Fruit fly (Drosophila melanogaster) whole organism, embryonic: ENCODE results near the gene CG5273.
A peak's percentile ranks its signal among the peaks of the same experiment; 100 is the strongest.

Source experiments
- ATbp ChIP-seq: fragments of 200-800 bp; sonication (Bioruptor generic); optimal IDR thresholded peaks from 2 replicates; lab custom pipeline; 2017; ENCODE audit warnings: missing biosample characterization, mild to moderate bottlenecking, missing genetic modification characterization, missing genetic modification reagents
- Awh ChIP-seq: fragments of 200-800 bp; sonication (Bioruptor generic); IDR thresholded peaks from 2 replicates; pipeline ENCODE4, ENCODE4 v1.3.6; 2022; ENCODE audit warnings: missing biosample characterization, missing genetic modification characterization
- CG10959 ChIP-seq: fragments of 200-800 bp; sonication (Bioruptor generic); IDR thresholded peaks from 2 replicates; pipeline ENCODE4 v1.3.6; 2022; ENCODE audit warnings: missing biosample characterization, missing genetic modification characterization
- CG12769 ChIP-seq: fragments of 200-800 bp; sonication (Bioruptor generic); optimal IDR thresholded peaks from 2 replicates; lab custom pipeline; 2019; ENCODE audit warnings: missing biosample characterization, mild to moderate bottlenecking, missing genetic modification characterization, moderate library complexity
- CG13624 ChIP-seq: fragments of 200-800 bp; sonication (Bioruptor generic); optimal IDR thresholded peaks from 2 replicates; lab custom pipeline; 2016; ENCODE audit warnings: missing biosample characterization, missing genetic modification characterization
- CG14014 ChIP-seq: fragments of 200-800 bp; sonication (Bioruptor generic); IDR thresholded peaks from 2 replicates; pipeline ENCODE4 v1.3.6; 2022; ENCODE audit warnings: missing biosample characterization, missing genetic modification characterization
- CG15601 ChIP-seq: fragments of 200-800 bp; sonication (Bioruptor generic); optimal IDR thresholded peaks from 3 replicates; lab custom pipeline; 2019; ENCODE audit warnings: missing biosample characterization, mild to moderate bottlenecking, missing genetic modification characterization, moderate library complexity
- CG16779 ChIP-seq: fragments of 200-800 bp; sonication (Bioruptor generic); IDR thresholded peaks from 2 replicates; pipeline ENCODE4 v1.3.6; 2022; ENCODE audit warnings: missing biosample characterization, missing genetic modification characterization
- CG17186 ChIP-seq: fragments of 200-800 bp; sonication (Bioruptor generic); optimal IDR thresholded peaks from 3 replicates; lab custom pipeline; 2017; ENCODE audit warnings: missing biosample characterization, missing genetic modification reagents, missing genetic modification characterization
- CG17361 ChIP-seq: fragments of 200-800 bp; sonication (Bioruptor generic); IDR thresholded peaks from 3 replicates; pipeline ENCODE4 v1.3.6; 2022; ENCODE audit warnings: missing biosample characterization, missing genetic modification characterization
- CG17802 ChIP-seq: fragments of 200-800 bp; sonication (Bioruptor generic); optimal IDR thresholded peaks from 2 replicates; lab custom pipeline; 2018; ENCODE audit warnings: missing biosample characterization, mild to moderate bottlenecking, missing genetic modification characterization, moderate library complexity
- CG17912 ChIP-seq: fragments of 200-800 bp; sonication (Bioruptor generic); optimal IDR thresholded peaks from 2 replicates; lab custom pipeline; 2018; ENCODE audit warnings: missing biosample characterization, mild to moderate bottlenecking, missing genetic modification characterization
- CG18599 ChIP-seq: fragments of 200-800 bp; sonication (Bioruptor generic); optimal IDR thresholded peaks from 3 replicates; lab custom pipeline; 2017; ENCODE audit warnings: missing biosample characterization, missing genetic modification characterization, mild to moderate bottlenecking, moderate library complexity, missing genetic modification reagents
- CG3281 ChIP-seq: fragments of 200-800 bp; sonication (Bioruptor generic); optimal IDR thresholded peaks from 3 replicates; lab custom pipeline; 2017; ENCODE audit warnings: missing biosample characterization, mild to moderate bottlenecking, missing genetic modification characterization
- CG34376 ChIP-seq: fragments of 200-800 bp; sonication (Bioruptor generic); optimal IDR thresholded peaks from 2 replicates; lab custom pipeline; 2018; ENCODE audit warnings: missing biosample characterization, mild to moderate bottlenecking, missing genetic modification characterization
- CG6175 ChIP-seq: fragments of 200-800 bp; sonication (Bioruptor generic); IDR thresholded peaks from 3 replicates; pipeline ENCODE4 v1.3.6; 2022; ENCODE audit warnings: missing biosample characterization, missing genetic modification characterization
- CG6689 ChIP-seq: fragments of 200-800 bp; sonication (Bioruptor generic); IDR thresholded peaks from 2 replicates; pipeline ENCODE4 v1.3.6; 2022; ENCODE audit warnings: missing biosample characterization, missing genetic modification characterization
- CG7839 ChIP-seq: fragments of 200-800 bp; sonication (Bioruptor generic); optimal IDR thresholded peaks from 3 replicates; lab custom pipeline; 2018; ENCODE audit warnings: missing biosample characterization, mild to moderate bottlenecking, missing genetic modification characterization, moderate library complexity
- CG8290 ChIP-seq, 3 experiments: fragments of 200-800 bp; sonication (Bioruptor generic); optimal IDR thresholded peaks; 2 replicates each; lab custom pipeline; 2016 to 2019; ENCODE audit warnings: missing biosample characterization in 3 of 3, missing genetic modification characterization in 3 of 3, mild to moderate bottlenecking in 2 of 3, moderate library complexity in 1 of 3
- Dip2 ChIP-seq: fragments of 200-800 bp; sonication (Bioruptor generic); IDR thresholded peaks from 2 replicates; pipeline ENCODE4 v1.3.6; 2022; ENCODE audit warnings: missing biosample characterization, missing genetic modification characterization
- Doc3 ChIP-seq: fragments of 200-800 bp; sonication (Bioruptor generic); IDR thresholded peaks from 3 replicates; pipeline ENCODE4 v1.3.6; 2022; ENCODE audit warnings: missing biosample characterization, missing genetic modification characterization; ENCODE audit not compliant: partially characterized antibody
- Drgx ChIP-seq: fragments of 200-800 bp; sonication (Bioruptor generic); IDR thresholded peaks from 2 replicates; pipeline ENCODE4 v1.3.6; 2022; ENCODE audit warnings: missing biosample characterization, missing genetic modification characterization
- Hand ChIP-seq: fragments of 200-800 bp; sonication (Bioruptor generic); optimal IDR thresholded peaks from 2 replicates; lab custom pipeline; 2017; ENCODE audit warnings: mild to moderate bottlenecking, missing biosample characterization, missing genetic modification reagents, missing genetic modification characterization
- Kr ChIP-seq: fragments of 200-800 bp; sonication (Bioruptor generic); optimal IDR thresholded peaks from 2 replicates; lab custom pipeline; 2017; ENCODE audit warnings: missing biosample characterization, mild to moderate bottlenecking, missing genetic modification characterization
- Lim3 ChIP-seq: fragments of 200-800 bp; sonication (Bioruptor generic); IDR thresholded peaks from 2 replicates; pipeline ENCODE4 v1.3.6; 2022; ENCODE audit warnings: missing biosample characterization, missing genetic modification characterization
- Rfx ChIP-seq: fragments of 200-800 bp; sonication (Bioruptor generic); IDR thresholded peaks from 2 replicates; pipeline ENCODE4 v1.3.6; 2022; ENCODE audit warnings: missing biosample characterization, missing genetic modification characterization
- az2 ChIP-seq: fragments of 200-800 bp; sonication (Bioruptor generic); optimal IDR thresholded peaks from 3 replicates; lab custom pipeline; 2016; ENCODE audit warnings: missing biosample characterization, missing genetic modification characterization
- caup ChIP-seq: fragments of 200-800 bp; sonication (Bioruptor generic); optimal IDR thresholded peaks from 3 replicates; lab custom pipeline; 2017; ENCODE audit warnings: missing biosample characterization, mild to moderate bottlenecking, missing genetic modification characterization, moderate library complexity; ENCODE audit not compliant: severe bottlenecking
- crp ChIP-seq, 2 experiments: fragments of 200-800 bp; sonication (Bioruptor generic); optimal IDR thresholded peaks; 2 replicates in 1 of 2; 3 replicates in 1 of 2; lab custom pipeline; 2017; ENCODE audit warnings: missing biosample characterization in 2 of 2, missing genetic modification characterization in 2 of 2, mild to moderate bottlenecking in 1 of 2, moderate library complexity in 1 of 2
- dimm ChIP-seq: fragments of 200-800 bp; sonication (Bioruptor generic); IDR thresholded peaks from 2 replicates; pipeline ENCODE4 v1.3.6; 2022; ENCODE audit warnings: missing biosample characterization, missing genetic modification characterization
- fd64A ChIP-seq: fragments of 200-800 bp; sonication (Bioruptor generic); optimal IDR thresholded peaks from 3 replicates; lab custom pipeline; 2018; ENCODE audit warnings: missing biosample characterization, mild to moderate bottlenecking, missing genetic modification characterization
- kay ChIP-seq: fragments of 200-800 bp; sonication (Bioruptor generic); optimal IDR thresholded peaks from 2 replicates; lab custom pipeline; 2016; ENCODE audit warnings: missing biosample characterization, missing genetic modification characterization
- ken ChIP-seq: fragments of 200-800 bp; sonication (Bioruptor generic); IDR thresholded peaks from 3 replicates; pipeline ENCODE4 v1.3.6; 2022; ENCODE audit warnings: missing biosample characterization, missing genetic modification characterization
- kni ChIP-seq: fragments of 200-800 bp; sonication (Bioruptor generic); optimal IDR thresholded peaks from 3 replicates; lab custom pipeline; 2017; ENCODE audit warnings: mild to moderate bottlenecking, missing biosample characterization, missing genetic modification reagents, missing genetic modification characterization
- lov ChIP-seq, 2 experiments: fragments of 200-800 bp in 1 of 2; fragments of >200 bp in 1 of 2; sonication (Bioruptor generic) in 1 of 2; IDR thresholded peaks in 1 of 2; optimal IDR thresholded peaks in 1 of 2; 2 replicates in 1 of 2; 3 replicates in 1 of 2; pipeline versions ENCODE4 v1.3.6 to Lab custom; 2017 to 2022; ENCODE audit warnings: missing biosample characterization in 1 of 2, missing genetic modification characterization in 1 of 2
- nerfin-1 ChIP-seq: fragments of 200-800 bp; sonication (Bioruptor generic); optimal IDR thresholded peaks from 3 replicates; lab custom pipeline; 2019; ENCODE audit warnings: missing biosample characterization, mild to moderate bottlenecking, missing genetic modification characterization, moderate library complexity
- nom ChIP-seq: fragments of 200-800 bp; sonication (Bioruptor generic); optimal IDR thresholded peaks from 2 replicates; lab custom pipeline; 2017; ENCODE audit warnings: missing biosample characterization, missing genetic modification characterization, mild to moderate bottlenecking, moderate library complexity, missing genetic modification reagents
- odd ChIP-seq: fragments of 200-800 bp; sonication (Bioruptor generic); optimal IDR thresholded peaks from 2 replicates; lab custom pipeline; 2017; ENCODE audit warnings: missing biosample characterization, mild to moderate bottlenecking, missing genetic modification characterization
- org-1 ChIP-seq: fragments of 200-800 bp; sonication (Bioruptor generic); optimal IDR thresholded peaks from 2 replicates; lab custom pipeline; 2017; ENCODE audit warnings: missing biosample characterization, missing genetic modification characterization
- pho ChIP-seq: fragments of 200-800 bp; sonication (Bioruptor generic); optimal IDR thresholded peaks from 2 replicates; lab custom pipeline; 2016; ENCODE audit warnings: missing biosample characterization, missing genetic modification characterization
- phol ChIP-seq: fragments of 200-800 bp; sonication (Bioruptor generic); optimal IDR thresholded peaks from 3 replicates; lab custom pipeline; 2018; ENCODE audit warnings: missing biosample characterization, mild to moderate bottlenecking, missing genetic modification characterization, moderate library complexity
- pita ChIP-seq: fragments of 200-800 bp; sonication (Bioruptor generic); optimal IDR thresholded peaks from 2 replicates; lab custom pipeline; 2017; ENCODE audit warnings: missing biosample characterization, mild to moderate bottlenecking, missing genetic modification characterization
- pum ChIP-seq: fragments of 200-800 bp; sonication (Bioruptor generic); optimal IDR thresholded peaks from 2 replicates; lab custom pipeline; 2016; ENCODE audit warnings: missing biosample characterization, missing genetic modification characterization
- sug ChIP-seq: fragments of 200-800 bp; optimal IDR thresholded peaks from 2 replicates; lab custom pipeline; 2019; ENCODE audit warnings: missing biosample characterization, mild to moderate bottlenecking, missing genetic modification characterization, moderate library complexity
- tap ChIP-seq: fragments of 200-800 bp; optimal IDR thresholded peaks from 3 replicates; lab custom pipeline; 2019; ENCODE audit warnings: missing biosample characterization, mild to moderate bottlenecking, missing genetic modification characterization, moderate library complexity
- usp ChIP-seq: fragments of >200 bp; optimal IDR thresholded peaks from 2 replicates; lab custom pipeline; 2017; ENCODE audit warnings: missing biosample characterization, missing genetic modification characterization
- z ChIP-seq: fragments of 200-800 bp; sonication (Bioruptor generic); IDR thresholded peaks from 3 replicates; pipeline ENCODE4 v1.3.6; 2022; ENCODE audit warnings: missing biosample characterization, missing genetic modification characterization
- zfh2 ChIP-seq: fragments of 200-800 bp; sonication (Bioruptor generic); optimal IDR thresholded peaks from 2 replicates; lab custom pipeline; 2016; ENCODE audit warnings: missing biosample characterization, missing genetic modification characterization

The CG5273 gene

dm6 chrX:758892-759621 is at the start of gene CG5273:
CG5273 (plus strand) TSS chrX:759594.
- no peak for TF ChIP-seq CG10959 (GFP tag; lab: Robert Waterston, UW)
- TF ChIP-seq CG17361, result peak; percentile 38; the same call in 2 of the 3 replicates
- peak; percentile 52 for TF ChIP-seq sug
- TF ChIP-seq Drgx, result peak; percentile 28; the same call in 1 of the 2 replicates
- TF ChIP-seq tap (tag; lab: Kevin White, UChicago), result peak; percentile 6
- TF ChIP-seq Dip2 (GFP tag; lab: Robert Waterston, UW), result no peak
- peak; percentile 67 for TF ChIP-seq CG12769 (tag; lab: Kevin White, UChicago)
- TF ChIP-seq fd64A (GFP tag; lab: Kevin White, UChicago), result no peak
- no peak for TF ChIP-seq zfh2
- TF ChIP-seq CG15601 (tag; lab: Kevin White, UChicago), result peak; percentile 25
- TF ChIP-seq nom (GFP tag; lab: Kevin White, UChicago), result peak; percentile 37
- no peak for TF ChIP-seq odd (GFP tag; lab: Kevin White, UChicago)
- TF ChIP-seq CG17802, result no peak
- TF ChIP-seq Rfx (GFP tag; lab: Robert Waterston, UW), result peak; percentile 66
- peak; percentile 94 for TF ChIP-seq phol (tag; lab: Kevin White, UChicago)
- TF ChIP-seq pho (GFP tag; lab: Kevin White, UChicago), result no peak
- no peak for TF ChIP-seq Lim3
- TF ChIP-seq CG14014, result peak; percentile 25; the same call in 1 of the 2 replicates
- TF ChIP-seq lov (optimal IDR thresholded peaks at IDR 0.05; lab: Kevin White, UChicago), result no peak
- TF ChIP-seq lov (GFP tag; IDR thresholded peaks at IDR 0.05; lab: Robert Waterston, UW), result no peak
- TF ChIP-seq CG13624 (GFP tag; lab: Kevin White, UChicago), result peak; percentile 60
- peak; percentile 13 for TF ChIP-seq CG3281 (GFP tag; lab: Kevin White, UChicago)
- TF ChIP-seq crp (GFP tag; optimal IDR thresholded peaks at IDR 0.05; lab: Kevin White, UChicago), result peak; percentile 12 to 80
- TF ChIP-seq kay (GFP tag; lab: Kevin White, UChicago), result no peak
- TF ChIP-seq CG8290 (GFP tag; optimal IDR thresholded peaks at IDR 0.05; lab: Kevin White, UChicago), result peak; percentile 77
- peak; percentile 15 to 93 for TF ChIP-seq CG8290 (tag; optimal IDR thresholded peaks at IDR 0.05; lab: Kevin White, UChicago)
- peak; percentile 74 for TF ChIP-seq CG17186 (GFP tag; lab: Kevin White, UChicago)
- no peak for TF ChIP-seq nerfin-1 (tag; lab: Kevin White, UChicago)
- TF ChIP-seq CG18599 (GFP tag; lab: Kevin White, UChicago), result no peak
- no peak for TF ChIP-seq dimm (GFP tag; lab: Robert Waterston, UW)
- TF ChIP-seq CG6175 (GFP tag; lab: Robert Waterston, UW), result no peak
- peak; percentile 38 for TF ChIP-seq caup (GFP tag; lab: Kevin White, UChicago)
- peak; percentile 80 for TF ChIP-seq CG34376 (GFP tag; lab: Kevin White, UChicago)
- TF ChIP-seq usp (GFP tag; lab: Kevin White, UChicago), result no peak
- no peak for TF ChIP-seq org-1 (GFP tag; lab: Kevin White, UChicago)
- TF ChIP-seq CG7839 (tag; lab: Kevin White, UChicago), result peak; percentile 7
- TF ChIP-seq ATbp, result no peak
- 0 out of 2 replicates have a peak, but pooled peaks have one; percentile 14 for TF ChIP-seq CG16779
- TF ChIP-seq Hand (GFP tag; lab: Kevin White, UChicago), result no peak
- TF ChIP-seq ken (GFP tag; lab: Robert Waterston, UW), result 0 out of 3 replicates have a peak, but pooled peaks have one; percentile 24
- peak; percentile 98 for TF ChIP-seq Kr (GFP tag; lab: Kevin White, UChicago)
- TF ChIP-seq Doc3 (GFP tag; lab: Robert Waterston, UW), result peak; percentile 98
- TF ChIP-seq CG6689 (GFP tag; lab: Robert Waterston, UW), result no peak
- TF ChIP-seq kni, result peak; percentile 100
- TF ChIP-seq pita (GFP tag; lab: Kevin White, UChicago), result peak; percentile 94
- TF ChIP-seq pum, result no peak
- TF ChIP-seq az2 (GFP tag; lab: Kevin White, UChicago), result no peak
- TF ChIP-seq z (GFP tag; lab: Robert Waterston, UW), result no peak
- no peak for TF ChIP-seq Awh (GFP tag; lab: Robert Waterston, UW)
- peak; percentile 6 for TF ChIP-seq CG17912 (GFP tag; lab: Kevin White, UChicago)
